Worm (Caenorhabditis elegans) whole organism, young adult: ENCODE data around the gene nspd-9.

Experiments used
- B0035.1 ChIP-seq: sonication (generic microtip); optimal IDR thresholded peaks from 2 replicates; lab custom pipeline; 2016; ENCODE audit warnings: missing genetic modification characterization, mild to moderate bottlenecking, missing compliant biosample characterization, missing genotype, missing genetic modification reagents
- B0261.1 ChIP-seq: sonication (generic microtip); optimal IDR thresholded peaks from 2 replicates; lab custom pipeline; 2016; ENCODE audit warnings: mild to moderate bottlenecking, missing genetic modification characterization, moderate library complexity, missing compliant biosample characterization
- F23B12.7 ChIP-seq: sonication (generic microtip); optimal IDR thresholded peaks from 2 replicates; lab custom pipeline; 2017; ENCODE audit warnings: missing genetic modification characterization, mild to moderate bottlenecking, missing compliant biosample characterization, antibody characterized with exemption, moderate library complexity; ENCODE audit not compliant: insufficient read depth
- F37B4.10 ChIP-seq: fragments of 200-800 bp; sonication (Bioruptor generic); IDR thresholded peaks from 2 replicates; pipeline ENCODE4 v1.3.6; 2022; ENCODE audit warnings: missing genetic modification characterization, missing compliant biosample characterization
- athp-1 ChIP-seq: sonication (generic microtip); optimal IDR thresholded peaks from 2 replicates; lab custom pipeline; 2017; ENCODE audit warnings: mild to moderate bottlenecking, missing genetic modification characterization, missing compliant biosample characterization
- dpl-1 ChIP-seq: fragments of 150-350 bp; optimal IDR thresholded peaks from 2 replicates; lab custom pipeline; 2014; ENCODE audit warnings: missing biosample characterization, missing genetic modification reagents, missing genetic modification characterization
- hmg-20 ChIP-seq: fragments of 200-800 bp; sonication (Bioruptor generic); IDR thresholded peaks from 2 replicates; pipeline ENCODE4 v1.3.6; 2022; ENCODE audit warnings: missing genetic modification reagents, missing genetic modification characterization, missing compliant biosample characterization
- lag-1 ChIP-seq: fragments of 200-800 bp; sonication (Bioruptor generic); IDR thresholded peaks from 2 replicates; pipeline ENCODE4 v1.3.6; 2022; ENCODE audit warnings: missing genetic modification reagents, missing genetic modification characterization, missing compliant biosample characterization
- lin-26 ChIP-seq: fragments of 200-800 bp; sonication (Bioruptor generic); IDR thresholded peaks from 2 replicates; pipeline ENCODE4 v1.3.6; 2022; ENCODE audit warnings: missing genetic modification reagents, missing genetic modification characterization, missing compliant biosample characterization
- lin-35 ChIP-seq, 3 experiments: fragments of 150-350 bp in 2 of 3; sonication (generic microtip) in 1 of 3; optimal IDR thresholded peaks; 2 replicates each; lab custom pipeline; 2014 to 2018; ENCODE audit warnings: missing biosample characterization in 3 of 3, missing genetic modification characterization in 3 of 3, missing genetic modification reagents in 3 of 3
- lsl-1 ChIP-seq: fragments of 200-800 bp; sonication (Bioruptor generic); optimal IDR thresholded peaks from 2 replicates; lab custom pipeline; 2018; ENCODE audit warnings: mild to moderate bottlenecking, missing genetic modification characterization, moderate library complexity, missing compliant biosample characterization
- pha-4 ChIP-seq: fragments of 150-350 bp; sonication (generic microtip); optimal IDR thresholded peaks from 2 replicates; lab custom pipeline; 2014; ENCODE audit warnings: missing biosample characterization, missing genetic modification reagents, missing genetic modification characterization
- tbx-9 ChIP-seq: sonication (generic microtip); optimal IDR thresholded peaks from 2 replicates; lab custom pipeline; 2016; ENCODE audit warnings: borderline replicate concordance, missing genetic modification characterization, inconsistent platforms, missing compliant biosample characterization
- unc-62 ChIP-seq: fragments of 150-350 bp; optimal IDR thresholded peaks from 2 replicates; lab custom pipeline; 2014; ENCODE audit warnings: missing biosample characterization, missing genetic modification reagents, missing genetic modification characterization

DNA sequence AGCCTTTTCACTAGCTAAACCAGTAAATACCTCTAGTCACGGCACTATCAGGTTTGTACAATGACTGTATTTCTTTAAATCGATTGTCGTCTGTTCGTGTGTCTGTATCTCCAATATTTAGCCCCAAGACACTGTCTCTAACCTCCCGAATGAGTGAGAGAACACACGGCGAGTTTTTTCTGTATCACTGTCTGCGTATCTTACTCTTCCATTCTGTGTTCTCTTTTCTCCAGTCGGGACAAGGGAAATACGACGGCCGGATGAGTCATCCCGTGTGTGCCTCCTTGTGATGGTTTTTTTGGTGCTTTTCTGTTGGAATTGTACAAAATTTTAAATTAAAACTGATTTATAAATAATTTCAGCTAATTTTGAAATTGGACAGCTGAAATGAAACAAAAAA, 34.1 kb downstream of the nspd-9 start:
- TF ChIP-seq F23B12.7 (peak; percentile 15), lag-1 (GFP tag; lab: Robert Waterston, UW) (no peak), B0035.1 (tag; lab: Kevin White, UChicago) (no peak), hmg-20 (GFP tag; lab: Robert Waterston, UW) (no peak), dpl-1 (no peak), unc-62 (GFP tag; lab: Kevin White, UChicago) (peak; percentile 19), pha-4 (tag; lab: Kevin White, UChicago) (no peak), tbx-9 (no peak), lin-26 (GFP tag; lab: Robert Waterston, UW) (0 out of 2 replicates have a peak, but pooled peaks have one; percentile 8), athp-1 (peak; percentile 73), lsl-1 (GFP tag; lab: Kevin White, UChicago) (no peak), lin-35 (GFP tag; optimal IDR thresholded peaks at IDR 0.05; lab: Kevin White, UChicago) (peak in 1 of 3 experiments; percentile 42), F37B4.10 (GFP tag; lab: Robert Waterston, UW) (no peak), B0261.1 (tag; lab: Kevin White, UChicago) (no peak)
